Fruit fly (Drosophila melanogaster): ENCODE measurements around the gene CG3939.

DNA sequence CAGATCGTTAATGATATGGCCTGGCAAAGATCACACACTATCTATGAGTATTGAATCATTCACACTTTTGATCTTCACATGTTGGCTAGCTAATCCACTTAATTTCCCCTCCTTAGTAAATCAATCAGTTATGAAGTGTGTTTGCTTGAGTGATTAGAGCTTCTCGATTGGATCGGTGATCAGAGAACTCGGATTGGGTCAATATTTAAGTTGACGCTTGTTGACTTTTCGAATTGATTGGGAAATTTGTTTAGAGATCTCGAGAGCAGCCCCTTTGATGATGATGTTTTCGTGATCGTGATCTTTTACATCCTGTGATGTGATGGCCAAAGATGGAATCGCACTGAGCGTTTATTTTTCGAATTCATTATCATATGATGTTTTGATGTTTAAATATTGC is 13.6 kb downstream of the CG3939 start:
- TF ChIP-seq CG14014 (GFP tag; IDR thresholded peaks at IDR 0.05) (peak; percentile 68; the same call in 1 of the 2 replicates), CG14965 (GFP tag; optimal IDR thresholded peaks at IDR 0.05; ENCODE audit: borderline replicate concordance) (no peak), usp (GFP tag; optimal IDR thresholded peaks at IDR 0.05) (no peak), ken (GFP tag; IDR thresholded peaks at IDR 0.05) (no peak), Scr (GFP tag; IDR thresholded peaks at IDR 0.05; ENCODE audit: partially characterized antibody) (no peak), sna (GFP tag; IDR thresholded peaks at IDR 0.05; ENCODE audit: partially characterized antibody) (no peak), salm (tag; optimal IDR thresholded peaks at IDR 0.05) (no peak)
